Worm (Caenorhabditis elegans) whole organism, late embryonic: ENCODE data around the gene fbxb-79.

Experiments
- C08G9.2 ChIP-seq: sonication (generic microtip); optimal IDR thresholded peaks from 2 replicates; lab custom pipeline; 2016; ENCODE audit warnings: mild to moderate bottlenecking, missing genetic modification characterization, moderate library complexity, missing compliant biosample characterization
- K02D7.2 ChIP-seq: sonication (generic microtip); optimal IDR thresholded peaks from 2 replicates; lab custom pipeline; 2017; ENCODE audit warnings: mild to moderate bottlenecking, missing genetic modification characterization, missing compliant biosample characterization
- K09A11.1 ChIP-seq: sonication (generic microtip); optimal IDR thresholded peaks from 2 replicates; lab custom pipeline; 2017; ENCODE audit warnings: antibody characterized with exemption, mild to moderate bottlenecking, missing genetic modification characterization, missing compliant biosample characterization; ENCODE audit not compliant: insufficient read depth
- T23F11.4 ChIP-seq: fragments of 200-800 bp; sonication (Bioruptor generic); optimal IDR thresholded peaks from 2 replicates; lab custom pipeline; 2018; ENCODE audit warnings: mild to moderate bottlenecking, missing genetic modification characterization, missing compliant biosample characterization
- Y22D7AL.16 ChIP-seq: sonication (generic microtip); optimal IDR thresholded peaks from 2 replicates; lab custom pipeline; 2016; ENCODE audit warnings: missing genetic modification characterization, missing compliant biosample characterization
- ahr-1 ChIP-seq: sonication (generic microtip); optimal IDR thresholded peaks from 2 replicates; lab custom pipeline; 2016; ENCODE audit warnings: missing genetic modification characterization, missing compliant biosample characterization
- ama-1 ChIP-seq: fragments of 150-350 bp; optimal IDR thresholded peaks from 2 replicates; lab custom pipeline; 2014
- ceh-14 ChIP-seq: sonication (generic microtip); optimal IDR thresholded peaks from 2 replicates; lab custom pipeline; 2016; ENCODE audit warnings: missing genotype, missing genetic modification characterization, missing compliant biosample characterization
- ceh-19 ChIP-seq: fragments of 200-800 bp; sonication (Bioruptor generic); optimal IDR thresholded peaks from 2 replicates; lab custom pipeline; 2018; ENCODE audit warnings: mild to moderate bottlenecking, missing genetic modification characterization, missing compliant biosample characterization
- ceh-2 ChIP-seq: sonication (generic microtip); optimal IDR thresholded peaks from 2 replicates; lab custom pipeline; 2016; ENCODE audit warnings: missing genotype, missing genetic modification characterization, missing compliant biosample characterization
- ceh-22 ChIP-seq: sonication (generic microtip); optimal IDR thresholded peaks from 2 replicates; lab custom pipeline; 2017; ENCODE audit warnings: missing biosample characterization, missing genetic modification characterization
- ceh-24 ChIP-seq: sonication (generic microtip); optimal IDR thresholded peaks from 2 replicates; lab custom pipeline; 2016; ENCODE audit warnings: mild to moderate bottlenecking, missing genetic modification characterization, missing compliant biosample characterization
- ceh-6 ChIP-seq: fragments of 200-800 bp; sonication (Bioruptor generic); optimal IDR thresholded peaks from 2 replicates; lab custom pipeline; 2018; ENCODE audit warnings: mild to moderate bottlenecking, missing genetic modification characterization, missing compliant biosample characterization
- ceh-9 ChIP-seq: sonication (generic microtip); optimal IDR thresholded peaks from 2 replicates; lab custom pipeline; 2016; ENCODE audit warnings: mild to moderate bottlenecking, missing genetic modification characterization, inconsistent platforms, missing compliant biosample characterization
- dmd-4 ChIP-seq: sonication (generic microtip); optimal IDR thresholded peaks from 2 replicates; lab custom pipeline; 2016; ENCODE audit warnings: borderline replicate concordance, missing genetic modification characterization, missing compliant biosample characterization
- dve-1 ChIP-seq: sonication (generic microtip); optimal IDR thresholded peaks from 2 replicates; lab custom pipeline; 2017; ENCODE audit warnings: antibody characterized with exemption, mild to moderate bottlenecking, missing genetic modification characterization, missing compliant biosample characterization
- elt-2 ChIP-seq: sonication (generic microtip); optimal IDR thresholded peaks from 2 replicates; lab custom pipeline; 2016; ENCODE audit warnings: missing genetic modification reagents, missing genetic modification characterization, missing compliant biosample characterization
- fax-1 ChIP-seq: sonication (generic microtip); optimal IDR thresholded peaks from 2 replicates; lab custom pipeline; 2016; ENCODE audit warnings: missing genotype, missing genetic modification characterization, missing compliant biosample characterization
- gmeb-2 ChIP-seq: sonication (generic microtip); optimal IDR thresholded peaks from 2 replicates; lab custom pipeline; 2016; ENCODE audit warnings: missing genetic modification characterization, inconsistent platforms, missing compliant biosample characterization
- hlh-30 ChIP-seq: sonication (generic microtip); optimal IDR thresholded peaks from 2 replicates; lab custom pipeline; 2017; ENCODE audit warnings: antibody characterized with exemption, missing genetic modification characterization, missing compliant biosample characterization; ENCODE audit not compliant: insufficient read depth
- hlh-8 ChIP-seq: sonication (generic microtip); optimal IDR thresholded peaks from 2 replicates; lab custom pipeline; 2016; ENCODE audit warnings: missing genotype, missing genetic modification characterization, missing compliant biosample characterization
- lim-6 ChIP-seq: sonication (generic microtip); optimal IDR thresholded peaks from 2 replicates; lab custom pipeline; 2016; ENCODE audit warnings: missing genetic modification characterization, missing compliant biosample characterization
- lin-11 ChIP-seq: fragments of 200-800 bp; sonication (Bioruptor generic); optimal IDR thresholded peaks from 2 replicates; lab custom pipeline; 2018; ENCODE audit warnings: mild to moderate bottlenecking, missing genetic modification characterization, missing compliant biosample characterization
- nfya-1 ChIP-seq: sonication (generic microtip); optimal IDR thresholded peaks from 2 replicates; lab custom pipeline; 2017; ENCODE audit warnings: missing genetic modification characterization, mild to moderate bottlenecking, missing compliant biosample characterization, antibody characterized with exemption, moderate library complexity
- nhr-232 ChIP-seq: sonication (generic microtip); optimal IDR thresholded peaks from 2 replicates; lab custom pipeline; 2016; ENCODE audit warnings: missing genetic modification characterization, missing compliant biosample characterization
- npax-4 ChIP-seq: sonication (generic microtip); optimal IDR thresholded peaks from 2 replicates; lab custom pipeline; 2016; ENCODE audit warnings: missing genetic modification characterization, missing compliant biosample characterization
- pag-3 ChIP-seq: sonication (generic microtip); optimal IDR thresholded peaks from 2 replicates; lab custom pipeline; 2016; ENCODE audit warnings: missing compliant biosample characterization, missing genetic modification characterization, borderline replicate concordance
- pax-1 ChIP-seq: fragments of 150-350 bp; optimal IDR thresholded peaks from 2 replicates; lab custom pipeline; 2014; ENCODE audit warnings: missing biosample characterization, missing genetic modification characterization
- pha-2 ChIP-seq: sonication (generic microtip); optimal IDR thresholded peaks from 2 replicates; lab custom pipeline; 2017; ENCODE audit warnings: mild to moderate bottlenecking, missing genetic modification characterization, missing compliant biosample characterization
- pha-4 ChIP-seq: fragments of 150-350 bp; optimal IDR thresholded peaks from 2 replicates; lab custom pipeline; 2018; ENCODE audit warnings: missing biosample characterization, missing genetic modification reagents, missing genetic modification characterization
- pros-1 ChIP-seq: fragments of 150-350 bp; optimal IDR thresholded peaks from 2 replicates; lab custom pipeline; 2014; ENCODE audit warnings: missing biosample characterization, missing genetic modification reagents, missing genetic modification characterization
- ref-2 ChIP-seq: sonication (generic microtip); optimal IDR thresholded peaks from 2 replicates; lab custom pipeline; 2016; ENCODE audit warnings: missing genetic modification characterization, missing compliant biosample characterization
- rnt-1 ChIP-seq: sonication (generic microtip); optimal IDR thresholded peaks from 2 replicates; lab custom pipeline; 2016; ENCODE audit warnings: missing genetic modification characterization, missing compliant biosample characterization
- sdc-2 ChIP-seq: sonication (generic microtip); optimal IDR thresholded peaks from 2 replicates; lab custom pipeline; 2016; ENCODE audit warnings: missing genotype, missing genetic modification characterization, missing compliant biosample characterization
- syd-9 ChIP-seq: sonication (generic microtip); optimal IDR thresholded peaks from 2 replicates; lab custom pipeline; 2016; ENCODE audit warnings: mild to moderate bottlenecking, missing genetic modification characterization, moderate library complexity, missing compliant biosample characterization
- tbx-2 ChIP-seq: sonication (generic microtip); optimal IDR thresholded peaks from 2 replicates; lab custom pipeline; 2016; ENCODE audit warnings: missing genetic modification characterization, missing compliant biosample characterization
- tbx-7 ChIP-seq: sonication (generic microtip); optimal IDR thresholded peaks from 2 replicates; lab custom pipeline; 2016; ENCODE audit warnings: missing genotype, missing genetic modification characterization, missing compliant biosample characterization
- ttx-3 ChIP-seq: sonication (generic microtip); optimal IDR thresholded peaks from 2 replicates; lab custom pipeline; 2016; ENCODE audit warnings: missing genetic modification reagents, missing genetic modification characterization, missing compliant biosample characterization
- unc-3 ChIP-seq, 2 experiments: fragments of 200-800 bp in 1 of 2; sonication (Bioruptor generic) in 1 of 2; sonication (generic microtip) in 1 of 2; conservative IDR thresholded peaks in 1 of 2; optimal IDR thresholded peaks in 1 of 2; 2 replicates each; pipeline versions ENCODE4 v1.3.6 to Lab custom; 2016 to 2022; ENCODE audit warnings: missing compliant biosample characterization in 2 of 2, missing genetic modification characterization in 2 of 2, missing genetic modification reagents in 1 of 2
- unc-42 ChIP-seq: sonication (generic microtip); optimal IDR thresholded peaks from 2 replicates; lab custom pipeline; 2016; ENCODE audit warnings: missing genotype, missing genetic modification characterization, missing compliant biosample characterization
- zip-5 ChIP-seq: sonication (generic microtip); optimal IDR thresholded peaks from 2 replicates; lab custom pipeline; 2016; ENCODE audit warnings: missing genetic modification characterization, missing compliant biosample characterization

Gene fbxb-79

DNA sequence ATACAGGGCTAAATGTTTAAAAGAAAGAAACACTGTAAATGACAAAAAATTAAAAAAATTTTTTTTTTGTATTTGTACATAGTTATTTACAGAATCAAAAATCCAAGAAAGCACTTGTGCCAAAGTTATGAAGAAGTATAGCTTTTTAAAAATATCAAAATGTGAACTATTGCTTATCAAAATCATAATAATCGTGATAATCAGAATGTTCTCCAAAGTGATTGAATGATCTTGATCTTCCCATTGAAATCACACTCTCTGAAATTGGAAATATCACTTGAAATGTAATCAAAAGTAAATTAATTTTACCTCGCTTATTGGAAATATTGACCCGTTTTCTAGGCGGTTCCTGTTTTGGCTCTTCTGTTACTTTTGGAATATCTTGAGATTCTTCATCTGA, 37.2 kb upstream of the fbxb-79 start:
- no peak for TF ChIP-seq Y22D7AL.16 (tag; lab: Kevin White, UChicago)
- no peak for TF ChIP-seq C08G9.2 (tag; lab: Kevin White, UChicago)
- no peak for TF ChIP-seq K09A11.1
- TF ChIP-seq unc-42 = no peak
- TF ChIP-seq fax-1 (tag; lab: Kevin White, UChicago) = no peak
- no peak for TF ChIP-seq ahr-1 (tag; lab: Kevin White, UChicago)
- no peak for TF ChIP-seq pag-3
- no peak for TF ChIP-seq ceh-14 (tag; lab: Kevin White, UChicago)
- TF ChIP-seq pax-1 (tag; lab: Kevin White, UChicago) = no peak
- no peak for TF ChIP-seq ceh-2 (tag; lab: Kevin White, UChicago)
- no peak for TF ChIP-seq lim-6 (tag; lab: Kevin White, UChicago)
- no peak for TF ChIP-seq pha-4 (tag; lab: Kevin White, UChicago)
- no peak for TF ChIP-seq pros-1 (tag; lab: Kevin White, UChicago)
- TF ChIP-seq gmeb-2 (tag; lab: Kevin White, UChicago) = no peak
- no peak for TF ChIP-seq lin-11 (tag; lab: Kevin White, UChicago)
- TF ChIP-seq syd-9 (tag; lab: Kevin White, UChicago) = no peak
- no peak for TF ChIP-seq tbx-2 (tag; lab: Kevin White, UChicago)
- no peak for TF ChIP-seq T23F11.4 (GFP tag; lab: Kevin White, UChicago)
- TF ChIP-seq ceh-22 (tag; lab: Kevin White, UChicago) = no peak

ce11 chrIV:11225206-11225605, 35.9 kb upstream of the fbxb-79 start, which contains the start of gene col-125:
Gene col-125, plus strand, starts transcription at chrIV:11225506.
- TF ChIP-seq dmd-4 (tag; lab: Kevin White, UChicago) = no peak
- TF ChIP-seq, all 69 proteins: peak for 0

DNA sequence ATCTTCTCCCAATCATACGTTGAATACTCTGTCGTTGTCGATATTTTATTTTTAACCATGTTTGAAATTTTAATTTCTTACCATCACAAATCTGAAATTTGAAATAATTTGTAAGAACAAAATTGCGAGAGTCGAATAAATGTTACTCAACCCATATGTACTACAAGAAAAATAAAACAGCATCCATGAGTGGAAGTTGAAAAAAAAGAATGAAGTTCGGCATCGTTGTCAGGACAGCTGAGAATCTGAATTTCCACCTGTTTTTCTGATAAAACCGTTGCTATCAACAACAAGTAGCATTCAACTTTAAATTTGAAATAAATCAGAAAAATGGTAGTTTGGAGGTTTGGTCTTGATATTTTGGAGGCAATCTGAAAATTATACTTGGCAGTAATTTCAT, 34.6 kb upstream of the fbxb-79 start, which contains the start of gene C29F4.3:
Gene C29F4.3 (minus strand): TSS at position 101 of the 400 bp plus-strand sequence.
- no peak for TF ChIP-seq npax-4 (tag; lab: Kevin White, UChicago)
- TF ChIP-seq ref-2 (tag; lab: Kevin White, UChicago) = no peak
- no peak for TF ChIP-seq hlh-8 (tag; lab: Kevin White, UChicago)
- no peak for TF ChIP-seq K02D7.2 (tag; lab: Kevin White, UChicago)
- no peak for TF ChIP-seq elt-2 (tag; lab: Kevin White, UChicago)
- no peak for TF ChIP-seq dve-1 (tag; lab: Kevin White, UChicago)
- TF ChIP-seq ceh-9 (tag; lab: Kevin White, UChicago) = no peak
- no peak for TF ChIP-seq lim-6 (tag; lab: Kevin White, UChicago)
- no peak for TF ChIP-seq nfya-1 (tag; lab: Kevin White, UChicago)
- no peak for TF ChIP-seq pha-4 (tag; lab: Kevin White, UChicago)
- TF ChIP-seq hlh-30 (tag; lab: Kevin White, UChicago) = no peak
- TF ChIP-seq ceh-19 (GFP tag; lab: Kevin White, UChicago) = no peak
- TF ChIP-seq ceh-2 (tag; lab: Kevin White, UChicago) = no peak
- TF ChIP-seq ceh-22 (tag; lab: Kevin White, UChicago) = no peak
- TF ChIP-seq K09A11.1 = no peak
- TF ChIP-seq pros-1 (tag; lab: Kevin White, UChicago) = no peak
- no peak for TF ChIP-seq zip-5 (tag; lab: Kevin White, UChicago)

DNA sequence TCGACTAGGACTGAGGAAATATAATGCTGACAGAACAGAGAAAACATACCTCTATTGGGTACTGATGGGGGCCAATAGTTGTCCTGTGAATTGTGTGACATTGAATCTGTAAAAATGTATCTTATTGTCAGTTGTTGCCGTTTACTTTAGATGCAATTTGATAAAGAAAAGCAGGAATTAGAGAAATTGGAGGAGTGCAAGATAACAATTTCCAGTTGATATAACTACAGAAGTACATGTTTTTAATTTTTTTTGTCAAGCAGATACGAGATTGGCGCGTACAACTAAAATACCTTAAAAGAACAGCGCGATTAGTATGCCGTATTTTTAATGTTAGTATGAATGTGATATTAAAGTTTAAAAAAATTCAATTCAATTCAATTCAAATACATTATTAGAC, 28.7 kb upstream of the fbxb-79 start, which contains the start of gene zip-6:
Gene zip-6 (minus strand): TSS at position 101 of the 400 bp plus-strand sequence.
- TF ChIP-seq zip-5 (tag; lab: Kevin White, UChicago) (no peak), pha-2 (tag; lab: Kevin White, UChicago) (no peak), ceh-24 (no peak), ceh-2 (tag; lab: Kevin White, UChicago) (no peak), T23F11.4 (GFP tag; lab: Kevin White, UChicago) (no peak), ama-1 (lab: Kevin White, UChicago) (no peak), tbx-7 (no peak), ttx-3 (tag; lab: Kevin White, UChicago) (no peak), unc-3 (GFP tag; conservative IDR thresholded peaks at IDR 0.05; lab: Robert Waterston, UW) (no peak), unc-3 (tag; optimal IDR thresholded peaks at IDR 0.05; lab: Kevin White, UChicago) (no peak), rnt-1 (tag; lab: Kevin White, UChicago) (no peak), nhr-232 (no peak), unc-42 (no peak), ceh-6 (GFP tag; lab: Kevin White, UChicago) (no peak), elt-2 (tag; lab: Kevin White, UChicago) (no peak), pag-3 (no peak), lim-6 (tag; lab: Kevin White, UChicago) (no peak), sdc-2 (tag; lab: Kevin White, UChicago) (no peak)
